Worm (Caenorhabditis elegans): ENCODE measurements around the gene asp-15.

asp-15 gene

ce11 chrV:18998045-18998444 is 46.6 kb downstream of the asp-15 start, which contains the start of gene tgt-2:
tgt-2 (plus strand) TSS chrV:18998345.
- TF ChIP-seq pes-1 (GFP tag; IDR thresholded peaks at IDR 0.05) (no peak), hnd-1 (tag; optimal IDR thresholded peaks at IDR 0.05) (no peak), hmbx-1 (tag; optimal IDR thresholded peaks at IDR 0.05) (no peak), flt-1 (GFP tag; IDR thresholded peaks at IDR 0.05) (no peak), sea-1 (GFP tag; conservative IDR thresholded peaks at IDR 0.05) (no peak), tbx-11 (GFP tag; IDR thresholded peaks at IDR 0.05) (no peak), B0310.2 (tag; optimal IDR thresholded peaks at IDR 0.05) (no peak), ceh-36 (tag; optimal IDR thresholded peaks at IDR 0.05) (no peak), ceh-13 (GFP tag; optimal IDR thresholded peaks at IDR 0.05) (no peak), tra-4 (tag; optimal IDR thresholded peaks at IDR 0.05) (no peak)

DNA sequence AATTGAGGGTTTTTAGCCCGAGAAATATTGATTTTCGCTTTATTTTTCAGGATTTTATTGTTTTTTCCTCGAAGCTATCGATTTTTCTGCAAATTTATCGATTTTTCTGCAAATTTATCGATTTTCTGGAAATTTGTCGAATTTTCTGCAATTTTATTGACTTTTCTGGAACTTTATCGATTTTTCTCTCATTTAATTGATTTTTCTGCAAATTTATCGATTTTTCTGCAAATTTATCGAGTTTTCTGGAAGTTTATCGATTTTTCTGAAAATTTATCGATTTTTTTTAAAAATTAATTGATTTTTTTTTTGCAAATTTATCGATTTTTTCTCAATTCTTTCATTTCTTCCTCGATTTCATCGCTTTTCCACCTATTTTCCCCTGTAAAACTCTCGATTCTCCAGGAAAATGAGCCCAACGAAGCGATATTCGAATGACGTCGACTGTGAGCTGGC is 51.1 kb downstream of the asp-15 start, which contains the start of gene gtf-2F2:
Gene gtf-2F2 (plus strand): TSS at position 406 of the 456 bp plus-strand sequence.
- TF ChIP-seq ets-7 (tag; optimal IDR thresholded peaks at IDR 0.05) (no peak), hnd-1 (tag; optimal IDR thresholded peaks at IDR 0.05) (no peak), hmbx-1 (tag; optimal IDR thresholded peaks at IDR 0.05) (no peak), scrt-1 (GFP tag; IDR thresholded peaks at IDR 0.05) (no peak), tra-4 (tag; optimal IDR thresholded peaks at IDR 0.05) (no peak), F13C5.2 (tag; optimal IDR thresholded peaks at IDR 0.05) (no peak)
